Worm (Caenorhabditis elegans): ENCODE measurements around the gene R01H2.7.

R01H2.7 gene

DNA sequence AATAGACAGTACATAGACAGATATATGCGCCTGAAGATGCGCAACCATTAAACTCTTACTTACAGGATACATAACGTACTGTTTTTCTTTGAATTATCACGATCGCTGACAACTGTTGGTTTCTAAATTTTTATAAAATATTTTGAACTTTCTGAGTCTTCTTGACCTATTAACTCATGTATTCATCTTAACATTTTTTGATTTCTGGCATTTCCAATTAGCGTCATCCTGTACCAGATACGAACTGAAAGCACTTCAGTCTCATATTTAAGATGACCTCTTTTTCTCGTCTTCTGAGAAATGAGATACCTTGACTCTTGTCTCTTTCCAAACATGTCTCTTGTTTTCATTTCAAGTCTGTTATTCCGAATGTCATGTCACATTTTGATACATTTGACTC lies 31.8 kb downstream of the R01H2.7 start:
- TF ChIP-seq F13C5.2 (tag; optimal IDR thresholded peaks at IDR 0.05) (no peak), pes-1 (GFP tag; IDR thresholded peaks at IDR 0.05) (no peak), ama-1 (optimal IDR thresholded peaks at IDR 0.05) (no peak), aly-1 (tag; optimal IDR thresholded peaks at IDR 0.05) (no peak), hmg-4 (GFP tag; optimal IDR thresholded peaks at IDR 0.05) (no peak), B0310.2 (tag; optimal IDR thresholded peaks at IDR 0.05) (no peak), tra-4 (tag; optimal IDR thresholded peaks at IDR 0.05) (no peak), ets-7 (tag; optimal IDR thresholded peaks at IDR 0.05) (no peak), sea-1 (GFP tag; conservative IDR thresholded peaks at IDR 0.05) (no peak), scrt-1 (GFP tag; IDR thresholded peaks at IDR 0.05) (no peak), ceh-36 (tag; optimal IDR thresholded peaks at IDR 0.05) (no peak), hnd-1 (tag; optimal IDR thresholded peaks at IDR 0.05) (no peak), flt-1 (GFP tag; IDR thresholded peaks at IDR 0.05) (no peak), ceh-13 (GFP tag; optimal IDR thresholded peaks at IDR 0.05) (no peak), hmbx-1 (tag; optimal IDR thresholded peaks at IDR 0.05) (no peak), tbx-37 (GFP tag; conservative IDR thresholded peaks at IDR 0.05) (no peak), tbx-11 (GFP tag; IDR thresholded peaks at IDR 0.05) (no peak)

ce11 chrIII:7012060-7012459 lies 33.5 kb downstream of the R01H2.7 start:
- TF ChIP-seq ama-1 (optimal IDR thresholded peaks at IDR 0.05) (no peak), flt-1 (GFP tag; IDR thresholded peaks at IDR 0.05) (no peak), pes-1 (GFP tag; IDR thresholded peaks at IDR 0.05) (no peak), F13C5.2 (tag; optimal IDR thresholded peaks at IDR 0.05) (no peak), ceh-13 (GFP tag; optimal IDR thresholded peaks at IDR 0.05) (no peak), tra-4 (tag; optimal IDR thresholded peaks at IDR 0.05) (no peak), tbx-11 (GFP tag; IDR thresholded peaks at IDR 0.05) (no peak), B0310.2 (tag; optimal IDR thresholded peaks at IDR 0.05) (no peak), aly-1 (tag; optimal IDR thresholded peaks at IDR 0.05) (no peak), ets-7 (tag; optimal IDR thresholded peaks at IDR 0.05) (no peak), ceh-36 (tag; optimal IDR thresholded peaks at IDR 0.05) (no peak), tbx-37 (GFP tag; conservative IDR thresholded peaks at IDR 0.05) (no peak), sea-1 (GFP tag; conservative IDR thresholded peaks at IDR 0.05) (no peak), hmg-4 (GFP tag; optimal IDR thresholded peaks at IDR 0.05) (no peak), hnd-1 (tag; optimal IDR thresholded peaks at IDR 0.05) (no peak), scrt-1 (GFP tag; IDR thresholded peaks at IDR 0.05) (no peak), hmbx-1 (tag; optimal IDR thresholded peaks at IDR 0.05) (no peak)

DNA sequence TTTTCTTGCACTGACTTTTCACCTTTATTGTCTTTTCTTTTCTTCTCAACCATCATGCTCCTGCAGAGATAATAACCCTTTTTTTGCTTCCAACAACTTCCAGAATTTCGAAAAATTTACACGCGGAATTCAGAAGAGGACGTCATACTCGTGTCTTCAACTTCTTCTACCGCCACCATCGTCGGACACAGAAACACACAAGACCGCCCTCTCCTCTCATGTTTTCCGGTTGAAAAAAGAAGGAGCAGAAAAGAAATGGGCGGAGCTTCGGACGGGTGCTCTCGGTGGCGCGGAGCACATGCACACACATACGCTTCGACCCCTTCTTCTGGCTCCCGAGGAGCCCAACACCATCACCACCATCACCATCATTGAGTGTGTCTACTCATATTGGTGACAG lies 36.7 kb downstream of the R01H2.7 start, which contains the start of gene lgc-38:
lgc-38 (plus strand) TSS at position 301 of the 400 bp plus-strand sequence.
- TF ChIP-seq ceh-13 (GFP tag; optimal IDR thresholded peaks at IDR 0.05): no peak
- no peak for TF ChIP-seq sea-1 (GFP tag; conservative IDR thresholded peaks at IDR 0.05)
- no peak for TF ChIP-seq pes-1 (GFP tag; IDR thresholded peaks at IDR 0.05)
- no peak for TF ChIP-seq ceh-36 (tag; optimal IDR thresholded peaks at IDR 0.05)
- no peak for TF ChIP-seq tbx-11 (GFP tag; IDR thresholded peaks at IDR 0.05)
- TF ChIP-seq hnd-1 (tag; optimal IDR thresholded peaks at IDR 0.05): no peak
- no peak for TF ChIP-seq scrt-1 (GFP tag; IDR thresholded peaks at IDR 0.05)
- TF ChIP-seq aly-1 (tag; optimal IDR thresholded peaks at IDR 0.05): no peak
- no peak for TF ChIP-seq tbx-37 (GFP tag; conservative IDR thresholded peaks at IDR 0.05)
- no peak for TF ChIP-seq flt-1 (GFP tag; IDR thresholded peaks at IDR 0.05)
- TF ChIP-seq hmbx-1 (tag; optimal IDR thresholded peaks at IDR 0.05): no peak
- no peak for TF ChIP-seq ama-1 (optimal IDR thresholded peaks at IDR 0.05)
- no peak for TF ChIP-seq tra-4 (tag; optimal IDR thresholded peaks at IDR 0.05)

DNA sequence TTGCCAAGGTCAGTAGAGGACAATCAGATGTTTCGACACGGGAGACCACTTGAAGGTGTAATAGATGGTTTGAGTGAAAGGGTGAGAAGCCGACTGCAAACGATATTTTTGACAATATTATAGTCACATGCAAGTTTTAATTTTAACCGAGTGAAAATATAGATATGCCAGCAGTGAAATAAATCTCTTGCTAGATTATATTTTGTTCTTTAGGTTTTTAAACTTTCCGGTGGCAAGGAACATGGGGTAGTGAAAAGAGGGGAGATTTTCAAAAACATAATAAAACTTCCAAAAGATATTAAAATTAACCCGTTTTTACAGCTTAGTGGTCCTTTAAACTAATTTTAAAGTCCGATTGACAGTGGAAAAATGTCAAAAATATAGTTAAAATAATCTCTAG lies 40.2 kb downstream of the R01H2.7 start, which contains the start of gene C06E8.5:
C06E8.5 (minus strand) TSS at position 101 of the 400 bp plus-strand sequence.
- TF ChIP-seq hnd-1 (tag; optimal IDR thresholded peaks at IDR 0.05) (no peak), hmbx-1 (tag; optimal IDR thresholded peaks at IDR 0.05) (no peak), tra-4 (tag; optimal IDR thresholded peaks at IDR 0.05) (no peak), flt-1 (GFP tag; IDR thresholded peaks at IDR 0.05) (no peak)

DNA sequence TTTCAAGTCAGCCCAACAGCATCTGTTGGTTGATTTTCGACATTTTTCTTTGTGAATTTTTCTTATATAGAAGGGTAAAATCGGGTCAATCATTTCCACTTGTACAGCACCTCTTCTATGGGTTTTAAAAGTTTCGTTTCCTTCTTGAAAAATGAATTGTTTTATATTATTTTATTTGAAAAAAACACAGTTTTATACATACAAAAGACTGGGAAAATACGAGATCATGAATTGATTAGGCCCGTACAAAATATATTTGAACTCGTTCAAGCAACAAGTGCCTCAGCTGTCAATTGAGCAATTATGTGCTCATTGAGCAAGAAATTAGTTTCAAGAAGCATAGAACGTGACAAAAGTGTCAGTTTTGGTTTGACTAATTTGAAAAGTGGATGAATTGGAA lies 43.4 kb downstream of the R01H2.7 start:
- TF ChIP-seq F13C5.2 (tag; optimal IDR thresholded peaks at IDR 0.05) (no peak), ets-7 (tag; optimal IDR thresholded peaks at IDR 0.05) (no peak), sea-1 (GFP tag; conservative IDR thresholded peaks at IDR 0.05) (no peak)

- TF ChIP-seq tbx-37 (GFP tag; conservative IDR thresholded peaks at IDR 0.05) (no peak), ets-7 (tag; optimal IDR thresholded peaks at IDR 0.05) (no peak), hmbx-1 (tag; optimal IDR thresholded peaks at IDR 0.05) (no peak), ceh-13 (GFP tag; optimal IDR thresholded peaks at IDR 0.05) (no peak), ceh-36 (tag; optimal IDR thresholded peaks at IDR 0.05) (no peak), scrt-1 (GFP tag; IDR thresholded peaks at IDR 0.05) (no peak), tbx-11 (GFP tag; IDR thresholded peaks at IDR 0.05) (no peak), tra-4 (tag; optimal IDR thresholded peaks at IDR 0.05) (no peak), hmg-4 (GFP tag; optimal IDR thresholded peaks at IDR 0.05) (no peak), F13C5.2 (tag; optimal IDR thresholded peaks at IDR 0.05) (no peak)
Measured at ce11 chrIII:6993179-6993578, 52.4 kb downstream of the R01H2.7 start.

ce11 chrIII:6992496-6992895 lies 53.0 kb downstream of the R01H2.7 start:
- TF ChIP-seq hnd-1 (tag; optimal IDR thresholded peaks at IDR 0.05) (no peak), aly-1 (tag; optimal IDR thresholded peaks at IDR 0.05) (no peak), ceh-13 (GFP tag; optimal IDR thresholded peaks at IDR 0.05) (no peak), ceh-36 (tag; optimal IDR thresholded peaks at IDR 0.05) (no peak), ets-7 (tag; optimal IDR thresholded peaks at IDR 0.05) (no peak), B0310.2 (tag; optimal IDR thresholded peaks at IDR 0.05) (no peak), tbx-37 (GFP tag; conservative IDR thresholded peaks at IDR 0.05) (no peak), hmbx-1 (tag; optimal IDR thresholded peaks at IDR 0.05) (no peak), ama-1 (optimal IDR thresholded peaks at IDR 0.05) (no peak), sea-1 (GFP tag; conservative IDR thresholded peaks at IDR 0.05) (no peak)

- TF ChIP-seq ceh-36 (tag; optimal IDR thresholded peaks at IDR 0.05) (no peak), tbx-11 (GFP tag; IDR thresholded peaks at IDR 0.05) (no peak), tra-4 (tag; optimal IDR thresholded peaks at IDR 0.05) (no peak), ama-1 (optimal IDR thresholded peaks at IDR 0.05) (no peak), hnd-1 (tag; optimal IDR thresholded peaks at IDR 0.05) (no peak), hmbx-1 (tag; optimal IDR thresholded peaks at IDR 0.05) (no peak), sea-1 (GFP tag; conservative IDR thresholded peaks at IDR 0.05) (no peak), ets-7 (tag; optimal IDR thresholded peaks at IDR 0.05) (no peak), hmg-4 (GFP tag; optimal IDR thresholded peaks at IDR 0.05) (no peak), tbx-37 (GFP tag; conservative IDR thresholded peaks at IDR 0.05) (no peak)
Measured at ce11 chrIII:6991465-6991864, 54.1 kb downstream of the R01H2.7 start.

Data from whole organism, early embryonic.